Worm (Caenorhabditis elegans): ENCODE data around the gene F25G6.1.
"Not testable (repeated sequence)": the region's sequence is repeated elsewhere in the genome, so short reads cannot be mapped to it uniquely, and the experiment has no call there.

Gene F25G6.1

ce11 chrV:8574762-8575161 lies at the start of gene F25G6.1:
Gene F25G6.1, plus strand, starts transcription at chrV:8575062.
- not testable (repeated sequence) for TF ChIP-seq sem-4 (tag; optimal IDR thresholded peaks at IDR 0.05); Y55F3AM.14 (GFP tag; optimal IDR thresholded peaks at IDR 0.05); unc-55 (GFP tag; optimal IDR thresholded peaks at IDR 0.05)

- TF ChIP-seq lin-13 (GFP tag; optimal IDR thresholded peaks at IDR 0.05) (no peak), Y55F3AM.14 (GFP tag; optimal IDR thresholded peaks at IDR 0.05) (no peak), nhr-129 (tag; optimal IDR thresholded peaks at IDR 0.05) (no peak), alr-1 (tag; optimal IDR thresholded peaks at IDR 0.05) (no peak), ztf-11 (tag; optimal IDR thresholded peaks at IDR 0.05) (no peak), skn-1 (tag; optimal IDR thresholded peaks at IDR 0.05) (no peak), mdl-1 (tag; optimal IDR thresholded peaks at IDR 0.05) (no peak)
These were observed 49.1 kb upstream of the F25G6.1 start, which contains the start of gene otpl-6 for ce11 chrV:8525774-8526173. Gene otpl-6, plus strand, starts transcription at chrV:8526074.

- TF ChIP-seq unc-62 (GFP tag; optimal IDR thresholded peaks at IDR 0.05) (no peak), aly-2 (tag; optimal IDR thresholded peaks at IDR 0.05) (no peak), nhr-77 (tag; optimal IDR thresholded peaks at IDR 0.05) (no peak), ztf-11 (tag; optimal IDR thresholded peaks at IDR 0.05) (no peak)
These were observed 45.6 kb upstream of the F25G6.1 start, which contains the start of gene otpl-5 for ce11 chrV:8529219-8529618. Gene otpl-5, plus strand, starts transcription at chrV:8529519.

- not testable (repeated sequence) for TF ChIP-seq unc-62 (GFP tag; optimal IDR thresholded peaks at IDR 0.05); gmeb-1 (tag; optimal IDR thresholded peaks at IDR 0.05); egl-27 (tag; optimal IDR thresholded peaks at IDR 0.05)
These were observed 41.8 kb upstream of the F25G6.1 start, which contains the start of the genes his-8 and his-7 for ce11 chrV:8533067-8533466. Gene his-8, minus strand, starts transcription at chrV:8533086. Gene his-7, plus strand, starts transcription at chrV:8533379.

DNA sequence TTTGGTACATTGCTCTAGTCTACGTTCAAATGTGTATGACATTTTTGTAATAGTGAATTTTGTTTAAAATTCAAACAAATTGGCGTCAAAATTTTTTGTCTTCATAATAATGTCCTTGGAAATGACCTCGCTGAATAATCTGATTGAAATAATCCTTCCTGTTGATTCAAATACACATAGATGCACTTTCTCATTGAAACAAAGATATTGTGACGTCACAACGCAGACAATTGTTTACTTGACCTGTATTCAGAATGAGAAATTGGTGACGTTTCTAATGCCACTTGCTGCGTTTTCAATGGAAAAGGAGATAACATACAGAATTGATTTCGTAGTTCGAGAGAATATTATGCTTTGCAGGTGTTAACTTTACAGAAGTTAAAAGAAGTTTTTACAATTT lies 40.9 kb upstream of the F25G6.1 start:
- TF ChIP-seq nhr-237 (tag; optimal IDR thresholded peaks at IDR 0.05) = no peak
- no peak for TF ChIP-seq F13H6.1 (tag; optimal IDR thresholded peaks at IDR 0.05)
- no peak for TF ChIP-seq sma-9 (GFP tag; optimal IDR thresholded peaks at IDR 0.05)
- no peak for TF ChIP-seq sma-9 (tag; optimal IDR thresholded peaks at IDR 0.05)
- TF ChIP-seq Y55F3AM.14 (GFP tag; optimal IDR thresholded peaks at IDR 0.05) = no peak
- TF ChIP-seq zag-1 (tag; optimal IDR thresholded peaks at IDR 0.05) = no peak
- no peak for TF ChIP-seq egl-27 (tag; optimal IDR thresholded peaks at IDR 0.05)

- peak; percentile 26 for TF ChIP-seq sma-9 (GFP tag; optimal IDR thresholded peaks at IDR 0.05)
- TF ChIP-seq sma-9 (tag; optimal IDR thresholded peaks at IDR 0.05) = not testable (repeated sequence)
- peak; percentile 40 for TF ChIP-seq ceh-16 (tag; optimal IDR thresholded peaks at IDR 0.05)
- TF ChIP-seq F13H6.1 (tag; optimal IDR thresholded peaks at IDR 0.05) = peak; percentile 4
These were observed 40.2 kb upstream of the F25G6.1 start, which contains the start of the genes his-6 and his-5 for ce11 chrV:8534534-8535283. Gene his-6, minus strand, starts transcription at chrV:8534977. Gene his-5, plus strand, starts transcription at chrV:8535214.

- no peak for TF ChIP-seq lin-13 (GFP tag; optimal IDR thresholded peaks at IDR 0.05)
- no peak for TF ChIP-seq mdl-1 (tag; optimal IDR thresholded peaks at IDR 0.05)
These were observed 38.6 kb upstream of the F25G6.1 start, which contains the start of gene his-39 for ce11 chrV:8536213-8536612. Gene his-39, plus strand, starts transcription at chrV:8536513.

DNA sequence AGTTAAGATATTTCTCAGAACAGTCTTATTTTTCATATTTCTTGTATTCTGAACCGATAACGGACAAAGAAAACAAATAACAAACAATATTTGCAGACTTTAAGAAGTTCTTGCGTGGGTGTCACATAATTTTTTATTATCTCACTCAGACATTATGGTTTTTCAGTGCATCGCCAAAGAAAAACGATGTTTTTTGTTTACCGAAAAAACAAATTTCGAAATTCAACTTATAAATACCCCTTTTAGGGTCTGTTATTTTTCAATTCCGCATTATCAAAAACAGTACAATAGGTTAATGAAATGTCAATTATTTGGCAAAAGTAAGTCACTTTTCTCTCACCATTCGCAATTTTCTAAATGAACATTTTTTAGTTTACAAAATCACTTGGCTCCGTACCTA lies 37.8 kb upstream of the F25G6.1 start, which contains the start of gene otpl-4:
TSS of gene otpl-4 (plus strand) at position 301 of the 400 bp plus-strand sequence.
- TF ChIP-seq ztf-1 (GFP tag; conservative IDR thresholded peaks at IDR 0.05) (no peak), nhr-25 (tag; optimal IDR thresholded peaks at IDR 0.05) (no peak), F13H6.1 (tag; optimal IDR thresholded peaks at IDR 0.05) (no peak), lin-11 (tag; optimal IDR thresholded peaks at IDR 0.05) (no peak), unc-55 (GFP tag; optimal IDR thresholded peaks at IDR 0.05) (no peak), nhr-129 (tag; optimal IDR thresholded peaks at IDR 0.05) (no peak), mdl-1 (tag; optimal IDR thresholded peaks at IDR 0.05) (no peak), lin-13 (GFP tag; optimal IDR thresholded peaks at IDR 0.05) (no peak), skn-1 (tag; optimal IDR thresholded peaks at IDR 0.05) (no peak), blmp-1 (tag; optimal IDR thresholded peaks at IDR 0.05; ENCODE audit: insufficient read depth) (no peak), ZK546.5 (tag; optimal IDR thresholded peaks at IDR 0.05) (no peak), zag-1 (tag; optimal IDR thresholded peaks at IDR 0.05) (no peak), Y55F3AM.14 (GFP tag; optimal IDR thresholded peaks at IDR 0.05) (no peak), R02D3.7 (tag; optimal IDR thresholded peaks at IDR 0.05) (no peak), lin-39 (tag; optimal IDR thresholded peaks at IDR 0.05) (no peak), aly-2 (tag; optimal IDR thresholded peaks at IDR 0.05) (no peak), ztf-11 (tag; optimal IDR thresholded peaks at IDR 0.05) (no peak)
